Fruit fly (Drosophila melanogaster): ENCODE measurements around the gene Mnt.

Gene Mnt

DNA sequence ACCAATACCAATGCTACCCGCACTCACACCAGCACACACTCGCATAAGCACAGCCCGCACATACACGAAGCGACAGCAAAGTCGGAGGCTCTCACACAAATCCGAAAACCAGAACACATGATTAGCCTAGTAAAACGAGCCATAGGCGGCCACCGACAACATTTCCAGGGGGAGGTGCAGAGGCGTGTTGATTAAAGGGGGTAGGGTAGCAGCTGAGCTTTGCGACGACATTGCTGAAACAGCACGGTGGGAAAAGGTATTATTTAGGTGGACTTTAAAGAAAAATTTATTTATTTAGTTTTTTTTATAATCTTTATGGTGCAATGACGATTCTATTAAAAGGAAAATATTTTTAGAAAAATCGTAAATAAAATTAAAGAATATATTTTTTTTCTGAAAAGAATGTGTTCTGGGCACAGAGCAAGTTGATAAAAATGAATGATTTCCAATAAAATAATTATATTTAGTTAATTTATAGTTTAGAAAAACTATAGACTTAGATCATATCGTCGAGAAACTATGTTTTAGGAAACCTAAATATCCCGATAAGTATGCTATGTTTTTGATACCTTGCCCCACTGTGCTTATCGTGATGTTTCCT lies 72.4 kb downstream of the Mnt start:
- TF ChIP-seq CG32264 (GFP tag; optimal IDR thresholded peaks at IDR 0.05): no peak
- TF ChIP-seq jim (GFP tag; optimal IDR thresholded peaks at IDR 0.05): peak; percentile 18
- TF ChIP-seq brk (GFP tag; optimal IDR thresholded peaks at IDR 0.05): peak; percentile 12
- no peak for TF ChIP-seq Jra (GFP tag; optimal IDR thresholded peaks at IDR 0.05)
- no peak for TF ChIP-seq Rel (GFP tag; optimal IDR thresholded peaks at IDR 0.05)
- no peak for TF ChIP-seq Rel (tag; optimal IDR thresholded peaks at IDR 0.05)
- peak; percentile 85 for TF ChIP-seq dmrt93B (GFP tag; optimal IDR thresholded peaks at IDR 0.05)
- TF ChIP-seq usp (GFP tag; optimal IDR thresholded peaks at IDR 0.05): no peak
- TF ChIP-seq Dif (GFP tag; optimal IDR thresholded peaks at IDR 0.05; ENCODE audit: partially characterized antibody): peak; percentile 56
- TF ChIP-seq Vsx2 (GFP tag; optimal IDR thresholded peaks at IDR 0.05; ENCODE audit: partially characterized antibody): peak; percentile 96
- no peak for TF ChIP-seq sage (GFP tag; optimal IDR thresholded peaks at IDR 0.05)
- peak; percentile 2 for TF ChIP-seq GATAd (GFP tag; optimal IDR thresholded peaks at IDR 0.05)
- no peak for TF ChIP-seq Hnf4 (GFP tag; optimal IDR thresholded peaks at IDR 0.05)
- TF ChIP-seq dl (GFP tag; optimal IDR thresholded peaks at IDR 0.05; ENCODE audit: insufficient read depth in 1 of 2, partially characterized antibody in 2 of 2): no peak
- peak; percentile 19 for TF ChIP-seq dsf (GFP tag; optimal IDR thresholded peaks at IDR 0.05; ENCODE audit: borderline replicate concordance)
- TF ChIP-seq br (GFP tag; optimal IDR thresholded peaks at IDR 0.05): no peak
- TF ChIP-seq foxo (GFP tag; optimal IDR thresholded peaks at IDR 0.05): peak in 1 of 2 experiments; percentile 78
- TF ChIP-seq sv (GFP tag; optimal IDR thresholded peaks at IDR 0.05): peak; percentile 80
- TF ChIP-seq Hr78 (GFP tag; optimal IDR thresholded peaks at IDR 0.05): no peak
- no peak for TF ChIP-seq lola (GFP tag; optimal IDR thresholded peaks at IDR 0.05)
- TF ChIP-seq woc (GFP tag; optimal IDR thresholded peaks at IDR 0.05): no peak
- peak; percentile 50 for TF ChIP-seq rgr (GFP tag; optimal IDR thresholded peaks at IDR 0.05)
- peak; percentile 97 for TF ChIP-seq psq (GFP tag; optimal IDR thresholded peaks at IDR 0.05)
- TF ChIP-seq pan (optimal IDR thresholded peaks at IDR 0.05): no peak
- no peak for TF ChIP-seq N (GFP tag; optimal IDR thresholded peaks at IDR 0.05)
- TF ChIP-seq OdsH (GFP tag; optimal IDR thresholded peaks at IDR 0.05): peak; percentile 84
- TF ChIP-seq Hr83 (GFP tag; optimal IDR thresholded peaks at IDR 0.05; ENCODE audit: poor library complexity, severe bottlenecking): peak; percentile 94
- no peak for TF ChIP-seq tai (GFP tag; optimal IDR thresholded peaks at IDR 0.05)
- TF ChIP-seq h (GFP tag; optimal IDR thresholded peaks at IDR 0.05): no peak
- TF ChIP-seq CG9705 (GFP tag; optimal IDR thresholded peaks at IDR 0.05): no peak
- TF ChIP-seq Mio (GFP tag; optimal IDR thresholded peaks at IDR 0.05): no peak
- TF ChIP-seq HLH106 (tag; optimal IDR thresholded peaks at IDR 0.05): peak; percentile 86
- TF ChIP-seq CrebA (GFP tag; optimal IDR thresholded peaks at IDR 0.05; ENCODE audit: borderline replicate concordance): peak; percentile 9
- TF ChIP-seq Abd-B (GFP tag; optimal IDR thresholded peaks at IDR 0.05): no peak
- TF ChIP-seq fru (GFP tag; optimal IDR thresholded peaks at IDR 0.05): peak; percentile 66
- TF ChIP-seq Dfd (GFP tag; optimal IDR thresholded peaks at IDR 0.05): no peak
- peak; percentile 53 for TF ChIP-seq ey (GFP tag; optimal IDR thresholded peaks at IDR 0.05)
- peak; percentile 84 for TF ChIP-seq Sp1 (GFP tag; optimal IDR thresholded peaks at IDR 0.05)
- TF ChIP-seq Myc (optimal IDR thresholded peaks at IDR 0.05): no peak

DNA sequence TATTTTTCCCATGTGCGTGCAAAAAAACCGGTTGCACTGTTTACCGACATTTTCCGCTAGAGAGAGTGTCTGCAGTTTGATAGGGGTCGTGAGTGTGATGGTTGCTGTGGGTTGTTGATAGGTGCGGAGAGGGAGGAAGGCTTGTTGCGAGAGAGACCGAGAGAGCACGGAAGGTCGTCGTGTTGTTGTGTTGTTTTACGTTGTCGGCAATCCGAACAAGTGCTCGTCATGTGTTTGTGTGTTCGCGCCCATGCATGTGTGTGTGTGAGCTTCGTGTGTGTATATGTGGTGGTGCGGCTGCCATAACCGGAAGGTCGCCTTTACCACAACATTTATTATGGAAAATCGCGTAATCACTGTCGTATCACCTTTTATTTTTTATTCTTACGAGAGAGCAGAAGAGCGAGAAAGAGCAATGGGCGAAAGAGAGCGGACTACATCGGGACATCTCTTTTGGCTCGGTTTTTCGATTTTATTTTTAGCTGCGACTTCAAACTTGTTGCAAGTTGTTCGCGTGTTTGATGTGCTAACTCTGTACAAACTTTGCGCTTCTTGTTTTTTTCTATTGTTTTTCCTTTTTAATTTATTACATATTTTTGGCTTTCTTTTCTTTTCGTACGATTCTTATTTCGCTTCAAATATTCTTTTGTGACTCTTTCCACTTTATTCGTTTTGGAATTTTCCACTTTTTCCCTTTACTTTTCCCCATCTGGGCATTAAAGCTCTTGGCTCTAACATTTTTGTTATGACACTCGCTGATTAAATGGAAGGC lies 73.1 kb downstream of the Mnt start:
- TF ChIP-seq fru (GFP tag; optimal IDR thresholded peaks at IDR 0.05) (no peak), CG9705 (GFP tag; optimal IDR thresholded peaks at IDR 0.05) (no peak), pan (optimal IDR thresholded peaks at IDR 0.05) (no peak), CG32264 (GFP tag; optimal IDR thresholded peaks at IDR 0.05) (no peak), h (GFP tag; optimal IDR thresholded peaks at IDR 0.05) (peak; percentile 74), sage (GFP tag; optimal IDR thresholded peaks at IDR 0.05) (peak; percentile 36), psq (GFP tag; optimal IDR thresholded peaks at IDR 0.05) (no peak), Jra (GFP tag; optimal IDR thresholded peaks at IDR 0.05) (peak; percentile 69), brk (GFP tag; optimal IDR thresholded peaks at IDR 0.05) (no peak), Rel (GFP tag; optimal IDR thresholded peaks at IDR 0.05) (peak; percentile 36), Rel (tag; optimal IDR thresholded peaks at IDR 0.05) (peak; percentile 79), Abd-B (GFP tag; optimal IDR thresholded peaks at IDR 0.05) (no peak), HLH106 (tag; optimal IDR thresholded peaks at IDR 0.05) (no peak), Myc (optimal IDR thresholded peaks at IDR 0.05) (no peak), usp (GFP tag; optimal IDR thresholded peaks at IDR 0.05) (no peak), Hnf4 (GFP tag; optimal IDR thresholded peaks at IDR 0.05) (peak; percentile 53), ey (GFP tag; optimal IDR thresholded peaks at IDR 0.05) (no peak), Dfd (GFP tag; optimal IDR thresholded peaks at IDR 0.05) (no peak), Dif (GFP tag; optimal IDR thresholded peaks at IDR 0.05; ENCODE audit: partially characterized antibody) (peak; percentile 73), br (GFP tag; optimal IDR thresholded peaks at IDR 0.05) (peak; percentile 46), lola (GFP tag; optimal IDR thresholded peaks at IDR 0.05) (no peak), tai (GFP tag; optimal IDR thresholded peaks at IDR 0.05) (peak; percentile 6), Mio (GFP tag; optimal IDR thresholded peaks at IDR 0.05) (no peak), Hr78 (GFP tag; optimal IDR thresholded peaks at IDR 0.05) (peak; percentile 38), Vsx2 (GFP tag; optimal IDR thresholded peaks at IDR 0.05; ENCODE audit: partially characterized antibody) (peak; percentile 89), sv (GFP tag; optimal IDR thresholded peaks at IDR 0.05) (no peak), dsf (GFP tag; optimal IDR thresholded peaks at IDR 0.05; ENCODE audit: borderline replicate concordance) (no peak), dl (GFP tag; optimal IDR thresholded peaks at IDR 0.05; ENCODE audit: insufficient read depth in 1 of 2, partially characterized antibody in 2 of 2) (peak; percentile 25 to 80), GATAd (GFP tag; optimal IDR thresholded peaks at IDR 0.05) (no peak), dmrt93B (GFP tag; optimal IDR thresholded peaks at IDR 0.05) (no peak), OdsH (GFP tag; optimal IDR thresholded peaks at IDR 0.05) (no peak), woc (GFP tag; optimal IDR thresholded peaks at IDR 0.05) (peak; percentile 37), rgr (GFP tag; optimal IDR thresholded peaks at IDR 0.05) (peak; percentile 10), Hr83 (GFP tag; optimal IDR thresholded peaks at IDR 0.05; ENCODE audit: poor library complexity, severe bottlenecking) (peak; percentile 83), CrebA (GFP tag; optimal IDR thresholded peaks at IDR 0.05; ENCODE audit: borderline replicate concordance) (peak; percentile 93), Sp1 (GFP tag; optimal IDR thresholded peaks at IDR 0.05) (no peak), jim (GFP tag; optimal IDR thresholded peaks at IDR 0.05) (no peak), N (GFP tag; optimal IDR thresholded peaks at IDR 0.05) (peak; percentile 58), foxo (GFP tag; optimal IDR thresholded peaks at IDR 0.05) (no peak)
